Fruit fly (Drosophila melanogaster) whole organism, wandering third instar larva: ENCODE data around the gene Sf3b3.

Experiments
- Abd-B ChIP-seq: fragments of >200 bp; optimal IDR thresholded peaks from 2 replicates; lab custom pipeline; 2017; ENCODE audit warnings: missing biosample characterization, missing genetic modification characterization
- CG9705 ChIP-seq: fragments of 200-800 bp; sonication (Bioruptor generic); optimal IDR thresholded peaks from 2 replicates; lab custom pipeline; 2018; ENCODE audit warnings: missing biosample characterization, mild to moderate bottlenecking, missing genetic modification characterization
- Dfd ChIP-seq: fragments of >200 bp; optimal IDR thresholded peaks from 2 replicates; lab custom pipeline; 2017; ENCODE audit warnings: missing biosample characterization, missing genetic modification characterization
- GATAd ChIP-seq: sonication (Bioruptor generic); optimal IDR thresholded peaks from 2 replicates; lab custom pipeline; 2016; ENCODE audit warnings: missing biosample characterization, missing genetic modification characterization
- HLH106 ChIP-seq: fragments of 200-800 bp; optimal IDR thresholded peaks from 3 replicates; lab custom pipeline; 2019; ENCODE audit warnings: missing biosample characterization, mild to moderate bottlenecking, missing genetic modification characterization, moderate library complexity
- Hr78 ChIP-seq: fragments of >200 bp; optimal IDR thresholded peaks from 2 replicates; lab custom pipeline; 2017; ENCODE audit warnings: missing biosample characterization, missing genetic modification characterization
- Jra ChIP-seq: sonication (Bioruptor generic); optimal IDR thresholded peaks from 2 replicates; lab custom pipeline; 2016; ENCODE audit warnings: missing biosample characterization, missing genetic modification characterization
- Myc ChIP-seq: fragments of >200 bp; optimal IDR thresholded peaks from 2 replicates; lab custom pipeline; 2017
- br ChIP-seq: fragments of 200-800 bp; sonication (Bioruptor generic); optimal IDR thresholded peaks from 2 replicates; lab custom pipeline; 2016; ENCODE audit warnings: missing biosample characterization, missing genetic modification characterization
- foxo ChIP-seq, 2 experiments: fragments of 200-800 bp; sonication (Bioruptor generic); optimal IDR thresholded peaks; 2 replicates in 1 of 2; 3 replicates in 1 of 2; lab custom pipeline; 2016 to 2017; ENCODE audit warnings: missing biosample characterization in 2 of 2, missing genetic modification characterization in 2 of 2
- tai ChIP-seq: sonication (Bioruptor generic); optimal IDR thresholded peaks from 2 replicates; lab custom pipeline; 2016; ENCODE audit warnings: missing biosample characterization, missing genetic modification characterization
- usp ChIP-seq: fragments of >200 bp; optimal IDR thresholded peaks from 2 replicates; lab custom pipeline; 2017; ENCODE audit warnings: missing biosample characterization, missing genetic modification characterization
- woc ChIP-seq: sonication (Bioruptor generic); optimal IDR thresholded peaks from 2 replicates; lab custom pipeline; 2016; ENCODE audit warnings: missing biosample characterization, mild to moderate bottlenecking, missing genetic modification characterization

DNA sequence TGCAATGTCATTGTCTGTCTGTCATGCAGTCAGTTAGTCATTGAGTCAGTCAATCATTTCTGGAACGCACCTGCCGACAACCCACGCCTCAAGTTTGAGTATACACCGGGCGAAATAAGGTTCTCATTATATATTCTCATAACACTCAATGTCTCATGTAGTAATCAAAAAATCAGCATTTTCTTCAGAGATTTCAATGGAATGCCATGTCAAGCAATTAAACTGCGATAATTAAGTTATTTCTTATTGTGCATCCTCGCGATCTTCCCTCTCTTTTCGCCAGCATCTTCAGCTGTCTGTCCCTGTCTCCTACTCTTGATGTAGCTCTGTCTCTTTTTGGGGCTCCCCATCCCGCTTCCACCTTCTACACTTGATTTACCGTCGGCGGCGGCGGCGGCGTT is 55.9 kb downstream of the Sf3b3 start:
- TF ChIP-seq Abd-B (no peak), GATAd (GFP tag; lab: Kevin White, UChicago) (no peak), Hr78 (GFP tag; lab: Kevin White, UChicago) (no peak), woc (GFP tag; lab: Kevin White, UChicago) (peak; percentile 47), Jra (no peak), Myc (no peak), tai (no peak), usp (GFP tag; lab: Kevin White, UChicago) (no peak), HLH106 (tag; lab: Kevin White, UChicago) (peak; percentile 56), foxo (GFP tag; optimal IDR thresholded peaks at IDR 0.05; lab: Kevin White, UChicago) (peak in 1 of 2 experiments; percentile 77), Dfd (GFP tag; lab: Kevin White, UChicago) (no peak), CG9705 (GFP tag; lab: Kevin White, UChicago) (no peak), br (GFP tag; lab: Kevin White, UChicago) (peak; percentile 80)
